Fruit fly (Drosophila melanogaster) whole organism, embryonic: ENCODE results near the gene Hmbs.
A peak's percentile ranks its signal among the peaks of the same experiment; 100 is the strongest.

Experiments used
- Asciz ChIP-seq: fragments of 200-800 bp; sonication (Bioruptor generic); optimal IDR thresholded peaks from 2 replicates; lab custom pipeline; 2017; ENCODE audit warnings: missing biosample characterization, mild to moderate bottlenecking, missing genetic modification characterization, missing genetic modification reagents
- Atf3 ChIP-seq: fragments of 200-800 bp; sonication (Bioruptor generic); optimal IDR thresholded peaks from 3 replicates; lab custom pipeline; 2016; ENCODE audit warnings: missing biosample characterization, missing genetic modification characterization
- CG13123 ChIP-seq: fragments of 200-800 bp; sonication (Bioruptor generic); optimal IDR thresholded peaks from 2 replicates; lab custom pipeline; 2016; ENCODE audit warnings: missing biosample characterization, missing genetic modification characterization
- CG14441 ChIP-seq: fragments of 200-800 bp; sonication (Bioruptor generic); IDR thresholded peaks from 2 replicates; pipeline ENCODE4 v1.3.6; 2022; ENCODE audit warnings: missing biosample characterization, missing genetic modification characterization
- CG14667 ChIP-seq: fragments of 200-800 bp; sonication (Bioruptor generic); IDR thresholded peaks from 2 replicates; pipeline ENCODE4 v1.3.6; 2022; ENCODE audit warnings: missing biosample characterization, missing genetic modification characterization
- CG1603 ChIP-seq: fragments of 200-800 bp; sonication (Bioruptor generic); optimal IDR thresholded peaks from 2 replicates; lab custom pipeline; 2019; ENCODE audit warnings: missing biosample characterization, mild to moderate bottlenecking, missing genetic modification characterization, moderate library complexity
- CG17361 ChIP-seq: fragments of 200-800 bp; sonication (Bioruptor generic); IDR thresholded peaks from 3 replicates; pipeline ENCODE4 v1.3.6; 2022; ENCODE audit warnings: missing biosample characterization, missing genetic modification characterization
- CG17829 ChIP-seq: fragments of 200-800 bp; optimal IDR thresholded peaks from 2 replicates; lab custom pipeline; 2019; ENCODE audit warnings: missing biosample characterization, mild to moderate bottlenecking, missing genetic modification characterization, moderate library complexity
- CG18764 ChIP-seq: fragments of 200-800 bp; sonication (Bioruptor generic); optimal IDR thresholded peaks from 3 replicates; lab custom pipeline; 2016; ENCODE audit warnings: missing biosample characterization, missing genetic modification characterization
- CG2678 ChIP-seq: fragments of 200-800 bp; sonication (Bioruptor generic); optimal IDR thresholded peaks from 3 replicates; lab custom pipeline; 2019; ENCODE audit warnings: missing biosample characterization, mild to moderate bottlenecking, missing genetic modification characterization, moderate library complexity
- CG30403 ChIP-seq: fragments of 200-800 bp; sonication (Bioruptor generic); optimal IDR thresholded peaks from 3 replicates; lab custom pipeline; 2016; ENCODE audit warnings: missing biosample characterization, missing genetic modification characterization
- CG31441 ChIP-seq: fragments of 200-800 bp; sonication (Bioruptor generic); IDR thresholded peaks from 2 replicates; pipeline ENCODE4 v1.3.6; 2022; ENCODE audit warnings: missing biosample characterization, missing genetic modification characterization
- CG43689 ChIP-seq: fragments of 200-800 bp; sonication (Bioruptor generic); IDR thresholded peaks from 2 replicates; pipeline ENCODE4 v1.3.6; 2022; ENCODE audit warnings: missing biosample characterization, missing genetic modification characterization
- CG4730 ChIP-seq: fragments of 200-800 bp; sonication (Bioruptor generic); IDR thresholded peaks from 2 replicates; pipeline ENCODE4 v1.3.6; 2022; ENCODE audit warnings: missing biosample characterization, missing genetic modification characterization
- CG5180 ChIP-seq: fragments of 200-800 bp; sonication (Bioruptor generic); optimal IDR thresholded peaks from 3 replicates; lab custom pipeline; 2017; ENCODE audit warnings: missing biosample characterization, missing genetic modification characterization, mild to moderate bottlenecking, moderate library complexity, missing genetic modification reagents
- CG6175 ChIP-seq: fragments of 200-800 bp; sonication (Bioruptor generic); IDR thresholded peaks from 3 replicates; pipeline ENCODE4 v1.3.6; 2022; ENCODE audit warnings: missing biosample characterization, missing genetic modification characterization
- CG8388 ChIP-seq: fragments of 200-800 bp; sonication (Bioruptor generic); optimal IDR thresholded peaks from 2 replicates; lab custom pipeline; 2019; ENCODE audit warnings: missing biosample characterization, mild to moderate bottlenecking, missing genetic modification characterization, moderate library complexity
- CG9215 ChIP-seq: fragments of 200-800 bp; sonication (Bioruptor generic); IDR thresholded peaks from 2 replicates; pipeline ENCODE4 v1.3.6; 2022; ENCODE audit warnings: missing biosample characterization, missing genetic modification characterization
- CG9932 ChIP-seq: fragments of 200-800 bp; sonication (Bioruptor generic); IDR thresholded peaks from 2 replicates; pipeline ENCODE4 v1.3.6; 2022; ENCODE audit warnings: missing biosample characterization, missing genetic modification characterization
- ERR ChIP-seq: fragments of 200-800 bp; sonication (Bioruptor generic); optimal IDR thresholded peaks from 2 replicates; lab custom pipeline; 2016; ENCODE audit warnings: missing biosample characterization, missing genetic modification characterization
- HLH3B ChIP-seq: fragments of 200-800 bp; sonication (Bioruptor generic); IDR thresholded peaks from 2 replicates; pipeline ENCODE4 v1.3.6; 2022; ENCODE audit warnings: missing biosample characterization, missing genetic modification characterization
- Hmr ChIP-seq: fragments of 200-800 bp; sonication (Bioruptor generic); optimal IDR thresholded peaks from 3 replicates; lab custom pipeline; 2017; ENCODE audit warnings: mild to moderate bottlenecking, missing biosample characterization, missing genetic modification reagents, missing genetic modification characterization
- NfI ChIP-seq: fragments of 200-800 bp; sonication (Bioruptor generic); optimal IDR thresholded peaks from 3 replicates; lab custom pipeline; 2018; ENCODE audit warnings: missing biosample characterization, mild to moderate bottlenecking, missing genetic modification characterization, moderate library complexity
- Sox102F ChIP-seq: fragments of 200-800 bp; sonication (Bioruptor generic); optimal IDR thresholded peaks from 2 replicates; lab custom pipeline; 2018; ENCODE audit warnings: missing biosample characterization, mild to moderate bottlenecking, missing genetic modification characterization, moderate library complexity
- Ssrp ChIP-seq: fragments of 200-800 bp; sonication (Bioruptor generic); optimal IDR thresholded peaks from 2 replicates; lab custom pipeline; 2018; ENCODE audit warnings: missing biosample characterization, mild to moderate bottlenecking, missing genetic modification characterization, moderate library complexity
- Xbp1 ChIP-seq: fragments of 200-800 bp; sonication (Bioruptor generic); optimal IDR thresholded peaks from 3 replicates; lab custom pipeline; 2016; ENCODE audit warnings: missing biosample characterization, mild to moderate bottlenecking, missing genetic modification characterization
- bsh ChIP-seq, 2 experiments: fragments of 200-800 bp; sonication (Bioruptor generic); optimal IDR thresholded peaks; 2 replicates each; lab custom pipeline; 2017 to 2018; ENCODE audit warnings: mild to moderate bottlenecking in 2 of 2, missing biosample characterization in 2 of 2, missing genetic modification characterization in 2 of 2, moderate library complexity in 1 of 2
- chinmo ChIP-seq: fragments of 200-800 bp; sonication (Bioruptor generic); IDR thresholded peaks from 4 replicates; pipeline ENCODE4 v1.3.6; 2022; ENCODE audit warnings: missing biosample characterization, missing genetic modification characterization; ENCODE audit not compliant: partially characterized antibody
- dm ChIP-seq: fragments of 200-800 bp; sonication (Bioruptor generic); optimal IDR thresholded peaks from 3 replicates; lab custom pipeline; 2016; ENCODE audit warnings: missing biosample characterization, missing genetic modification characterization
- gem ChIP-seq: fragments of 200-800 bp; sonication (Bioruptor generic); optimal IDR thresholded peaks from 2 replicates; lab custom pipeline; 2019; ENCODE audit warnings: missing biosample characterization, mild to moderate bottlenecking, missing genetic modification characterization, moderate library complexity
- grau ChIP-seq: fragments of 200-800 bp; optimal IDR thresholded peaks from 3 replicates; lab custom pipeline; 2019; ENCODE audit warnings: missing biosample characterization, mild to moderate bottlenecking, missing genetic modification characterization, moderate library complexity
- gt ChIP-seq: fragments of 200-800 bp; sonication (Bioruptor generic); IDR thresholded peaks from 2 replicates; pipeline ENCODE4 v1.3.6; 2022; ENCODE audit warnings: missing biosample characterization, missing genetic modification characterization
- hbn ChIP-seq: fragments of 200-800 bp; sonication (Bioruptor generic); IDR thresholded peaks from 2 replicates; pipeline ENCODE4 v1.3.6; 2022; ENCODE audit warnings: missing biosample characterization, missing genetic modification characterization; ENCODE audit not compliant: partially characterized antibody
- kay ChIP-seq: fragments of 200-800 bp; sonication (Bioruptor generic); optimal IDR thresholded peaks from 2 replicates; lab custom pipeline; 2016; ENCODE audit warnings: missing biosample characterization, missing genetic modification characterization
- kni ChIP-seq: fragments of 200-800 bp; sonication (Bioruptor generic); optimal IDR thresholded peaks from 3 replicates; lab custom pipeline; 2017; ENCODE audit warnings: mild to moderate bottlenecking, missing biosample characterization, missing genetic modification reagents, missing genetic modification characterization
- lbe ChIP-seq: fragments of 200-800 bp; sonication (Bioruptor generic); optimal IDR thresholded peaks from 2 replicates; lab custom pipeline; 2016; ENCODE audit warnings: missing biosample characterization, mild to moderate bottlenecking, missing genetic modification characterization
- luna ChIP-seq: fragments of 200-800 bp; sonication (Bioruptor generic); optimal IDR thresholded peaks from 2 replicates; lab custom pipeline; 2016; ENCODE audit warnings: missing biosample characterization, missing genetic modification characterization
- onecut ChIP-seq: fragments of 200-800 bp; sonication (Bioruptor generic); IDR thresholded peaks from 2 replicates; pipeline ENCODE4 v1.3.6; 2022; ENCODE audit warnings: missing biosample characterization, missing genetic modification characterization
- pan ChIP-seq, 4 experiments: fragments of >200 bp in 3 of 4; fragments of 200-800 bp in 1 of 4; sonication (Bioruptor generic) in 1 of 4; optimal IDR thresholded peaks in 3 of 4; IDR thresholded peaks in 1 of 4; 2 replicates each; pipeline versions ENCODE4 v1.3.6 to Lab custom; 2017 to 2022; ENCODE audit warnings: missing biosample characterization in 2 of 4, missing genetic modification characterization in 2 of 4, mixed read lengths in 1 of 4
- repo ChIP-seq: fragments of 200-800 bp; sonication (Bioruptor generic); optimal IDR thresholded peaks from 2 replicates; lab custom pipeline; 2016; ENCODE audit warnings: missing biosample characterization, missing genetic modification characterization
- row ChIP-seq: fragments of 200-800 bp; sonication (Bioruptor generic); IDR thresholded peaks from 3 replicates; pipeline ENCODE4 v1.3.6; 2022; ENCODE audit warnings: missing biosample characterization, missing genetic modification characterization
- salm ChIP-seq: fragments of 200-800 bp; sonication (Bioruptor generic); optimal IDR thresholded peaks from 2 replicates; lab custom pipeline; 2018; ENCODE audit warnings: missing biosample characterization, mild to moderate bottlenecking, missing genetic modification characterization
- sens ChIP-seq: fragments of 200-800 bp; sonication (Bioruptor generic); peaks from one replicate; lab custom pipeline; 2016; ENCODE audit warnings: missing biosample characterization, missing genetic modification characterization
- sens-2 ChIP-seq: fragments of 200-800 bp; sonication (Bioruptor generic); IDR thresholded peaks from 2 replicates; pipeline ENCODE4 v1.3.6; 2022; ENCODE audit warnings: missing biosample characterization, missing genetic modification characterization
- slbo ChIP-seq: fragments of 200-800 bp; sonication (Bioruptor generic); IDR thresholded peaks from 2 replicates; pipeline ENCODE4 v1.3.6; 2022; ENCODE audit warnings: missing biosample characterization, missing genetic modification characterization
- sr ChIP-seq: fragments of 200-800 bp; sonication (Bioruptor generic); IDR thresholded peaks from 3 replicates; pipeline ENCODE4 v1.3.6; 2022; ENCODE audit warnings: missing biosample characterization, missing genetic modification characterization
- stc ChIP-seq: fragments of 200-800 bp; sonication (Bioruptor generic); IDR thresholded peaks from 2 replicates; pipeline ENCODE4 v1.3.6; 2022; ENCODE audit warnings: missing biosample characterization, missing genetic modification characterization
- twi ChIP-seq: fragments of 200-800 bp; optimal IDR thresholded peaks from 2 replicates; lab custom pipeline; 2019; ENCODE audit warnings: missing biosample characterization, mild to moderate bottlenecking, missing genetic modification characterization, moderate library complexity

Hmbs gene

dm6 chr3L:1374438-1375133 is 39.9 kb downstream of the Hmbs start (continued):
- no peak for TF ChIP-seq CG13123 (GFP tag; lab: Kevin White, UChicago)
- TF ChIP-seq CG5180 (GFP tag; lab: Kevin White, UChicago): no peak
- TF ChIP-seq CG17361 (GFP tag; lab: Robert Waterston, UW): peak; percentile 43; the same call in 1 of the 3 replicates
- TF ChIP-seq onecut (GFP tag; lab: Robert Waterston, UW): peak; percentile 63
- no peak for TF ChIP-seq twi
- TF ChIP-seq CG30403 (GFP tag; lab: Kevin White, UChicago): peak; percentile 7
- TF ChIP-seq repo (GFP tag; lab: Kevin White, UChicago): no peak
- TF ChIP-seq CG9932: 0 out of 2 replicates have a peak, but pooled peaks have one; percentile 13
- TF ChIP-seq NfI: no peak
- TF ChIP-seq CG31441 (GFP tag; lab: Robert Waterston, UW): 0 out of 2 replicates have a peak, but pooled peaks have one; percentile 37
- peak; percentile 77 for TF ChIP-seq grau (tag; lab: Kevin White, UChicago)
- TF ChIP-seq slbo (GFP tag; lab: Robert Waterston, UW): 0 out of 2 replicates have a peak, but pooled peaks have one; percentile 11
- TF ChIP-seq Xbp1 (GFP tag; lab: Kevin White, UChicago): peak; percentile 28
- peak; percentile 5 for TF ChIP-seq Ssrp (tag; lab: Kevin White, UChicago)
- peak; percentile 30 for TF ChIP-seq kni
- peak; percentile 29 for TF ChIP-seq CG8388 (GFP tag; lab: Kevin White, UChicago)
- TF ChIP-seq Hmr (GFP tag; lab: Kevin White, UChicago): no peak
- TF ChIP-seq sr (GFP tag; lab: Robert Waterston, UW): peak; percentile 89
- TF ChIP-seq kay (GFP tag; lab: Kevin White, UChicago): peak; percentile 4
- peak; percentile 59 for TF ChIP-seq gem (tag; lab: Kevin White, UChicago)
- peak; percentile 0 for TF ChIP-seq Asciz
- peak; percentile 41; the same call in 1 of the 4 replicates for TF ChIP-seq chinmo (GFP tag; lab: Robert Waterston, UW)
- no peak for TF ChIP-seq dm (GFP tag; lab: Kevin White, UChicago)
- peak; percentile 48 for TF ChIP-seq Sox102F
- TF ChIP-seq luna (GFP tag; lab: Kevin White, UChicago): no peak
- TF ChIP-seq lbe (GFP tag; lab: Kevin White, UChicago): peak; percentile 38
- no peak for TF ChIP-seq HLH3B (GFP tag; lab: Robert Waterston, UW)
- peak; percentile 46 for TF ChIP-seq CG1603 (tag; lab: Kevin White, UChicago)
- TF ChIP-seq CG4730 (GFP tag; lab: Robert Waterston, UW): no peak
- peak in 1 of 2 experiments; percentile 22 for TF ChIP-seq bsh (GFP tag; optimal IDR thresholded peaks at IDR 0.05; lab: Kevin White, UChicago)
- TF ChIP-seq CG14441 (GFP tag; lab: Robert Waterston, UW): peak; percentile 15; the same call in 1 of the 2 replicates
- peak; percentile 3 for TF ChIP-seq CG2678 (tag; lab: Kevin White, UChicago)
- 0 out of 3 replicates have a peak, but pooled peaks have one; percentile 20 for TF ChIP-seq CG6175 (GFP tag; lab: Robert Waterston, UW)

- peak; percentile 68 for TF ChIP-seq hbn (GFP tag; lab: Robert Waterston, UW)
- peak; percentile 26 for TF ChIP-seq salm (tag; lab: Kevin White, UChicago)
- peak; percentile 72 for TF ChIP-seq stc (GFP tag; lab: Robert Waterston, UW)
- TF ChIP-seq CG14667: peak; percentile 37; the same call in 1 of the 2 replicates
- TF ChIP-seq CG18764: no peak
- no peak for TF ChIP-seq CG9215 (GFP tag; lab: Robert Waterston, UW)
- no peak for TF ChIP-seq pan (optimal IDR thresholded peaks at IDR 0.05; lab: Kevin White, UChicago)
- peak in 1 of 2 experiments; percentile 66 for TF ChIP-seq pan (GFP tag; optimal IDR thresholded peaks at IDR 0.05 in 1 of 2, IDR thresholded peaks at IDR 0.05 in 1 of 2)
- peak; percentile 34 for TF ChIP-seq CG17829
- TF ChIP-seq sens-2: no peak
- TF ChIP-seq ERR (GFP tag; lab: Kevin White, UChicago): no peak
- TF ChIP-seq row (GFP tag; lab: Robert Waterston, UW): peak; percentile 78
- no peak for TF ChIP-seq CG43689 (GFP tag; lab: Robert Waterston, UW)
- no peak for TF ChIP-seq gt (GFP tag; lab: Robert Waterston, UW)
- peak; percentile 93 for TF ChIP-seq sens (GFP tag; lab: Kevin White, UChicago)
- no peak for TF ChIP-seq Atf3 (GFP tag; lab: Kevin White, UChicago)
Observed at dm6 chr3L:1376014-1376745, 41.5 kb downstream of the Hmbs start.
